Worm (Caenorhabditis elegans) whole organism, late embryonic: ENCODE results near the gene F56C4.2.

Experiments
- ama-1 ChIP-seq: fragments of 150-350 bp; optimal IDR thresholded peaks from 2 replicates; lab custom pipeline; 2014
- nhr-11 ChIP-seq: fragments of 150-350 bp; optimal IDR thresholded peaks from 2 replicates; lab custom pipeline; 2014; ENCODE audit warnings: missing biosample characterization, missing genetic modification characterization

- TF ChIP-seq ama-1 (lab: Kevin White, UChicago), result no peak
- no peak for TF ChIP-seq nhr-11 (tag; lab: Kevin White, UChicago)
Observed at ce11 chrIV:10630953-10631554, 8.0 kb upstream of the F56C4.2 start, which contains the start of gene F56C4.4.
